Worm (Caenorhabditis elegans) whole organism, early embryonic: Measurements from ENCODE around the gene slc-17.8.
"Not testable (repeated sequence)": the region's sequence is repeated elsewhere in the genome, so short reads cannot be mapped to it uniquely, and the experiment has no call there.

ENCODE experiments used
- ama-1 ChIP-seq: fragments of 150-350 bp; optimal IDR thresholded peaks from 2 replicates; lab custom pipeline; 2014
- hmg-4 ChIP-seq: fragments of 200-800 bp; sonication (Bioruptor generic); optimal IDR thresholded peaks from 2 replicates; lab custom pipeline; 2018; ENCODE audit warnings: mild to moderate bottlenecking, missing genetic modification characterization, missing compliant biosample characterization
- pes-1 ChIP-seq: fragments of 200-800 bp; sonication (Bioruptor generic); IDR thresholded peaks from 2 replicates; pipeline ENCODE4 v1.3.6; 2022; ENCODE audit warnings: missing genetic modification reagents, missing genetic modification characterization, missing compliant biosample characterization
- tbx-11 ChIP-seq: fragments of 200-800 bp; sonication (Bioruptor generic); IDR thresholded peaks from 2 replicates; pipeline ENCODE4 v1.3.6; 2022; ENCODE audit warnings: missing genetic modification characterization, missing compliant biosample characterization
- tra-4 ChIP-seq: sonication (generic microtip); optimal IDR thresholded peaks from 2 replicates; lab custom pipeline; 2017; ENCODE audit warnings: missing genetic modification characterization, missing compliant biosample characterization

ce11 chrV:8533067-8533466 is 12.3 kb downstream of the slc-17.8 start, which contains the start of the genes his-8 and his-7:
- TF ChIP-seq ama-1 (lab: Kevin White, UChicago); tra-4; hmg-4 (GFP tag; lab: Kevin White, UChicago); pes-1 (GFP tag; lab: Robert Waterston, UW): not testable (repeated sequence)
- peak; percentile 14; the same call in 1 of the 2 replicates for TF ChIP-seq tbx-11
